Worm (Caenorhabditis elegans) whole organism, young adult: Measurements from ENCODE around the gene C34D4.2.

Experiments
- C17E4.6 ChIP-seq: fragments of 200-800 bp; sonication (Bioruptor generic); IDR thresholded peaks from 2 replicates; pipeline ENCODE4 v1.3.6; 2022; ENCODE audit warnings: missing genetic modification reagents, missing genetic modification characterization, missing compliant biosample characterization
- F37B4.10 ChIP-seq: fragments of 200-800 bp; sonication (Bioruptor generic); IDR thresholded peaks from 2 replicates; pipeline ENCODE4 v1.3.6; 2022; ENCODE audit warnings: missing genetic modification characterization, missing compliant biosample characterization
- egrh-3 ChIP-seq: fragments of 200-800 bp; sonication (Bioruptor generic); IDR thresholded peaks from 2 replicates; pipeline ENCODE4 v1.3.6; 2022; ENCODE audit warnings: missing genetic modification reagents, missing genetic modification characterization, missing compliant biosample characterization
- mel-28 ChIP-seq: sonication (generic microtip); optimal IDR thresholded peaks from 2 replicates; lab custom pipeline; 2016; ENCODE audit warnings: borderline replicate concordance, mild to moderate bottlenecking, missing genetic modification characterization, missing compliant biosample characterization
- nfya-1 ChIP-seq: sonication (generic microtip); optimal IDR thresholded peaks from 2 replicates; lab custom pipeline; 2017; ENCODE audit warnings: antibody characterized with exemption, missing compliant biosample characterization, missing genetic modification characterization, borderline replicate concordance; ENCODE audit not compliant: insufficient read depth
- unc-62 ChIP-seq: fragments of 150-350 bp; optimal IDR thresholded peaks from 2 replicates; lab custom pipeline; 2014; ENCODE audit warnings: missing biosample characterization, missing genetic modification reagents, missing genetic modification characterization

ce11 chrIV:7144670-7145257, 9.7 kb upstream of the C34D4.2 start, which contains the start of gene hecd-1:
- no peak for TF ChIP-seq C17E4.6
- TF ChIP-seq unc-62 (GFP tag; lab: Kevin White, UChicago), result no peak
- no peak for TF ChIP-seq nfya-1
- no peak for TF ChIP-seq mel-28
- TF ChIP-seq egrh-3 (GFP tag; lab: Robert Waterston, UW), result no peak
- no peak for TF ChIP-seq F37B4.10 (GFP tag; lab: Robert Waterston, UW)
